Worm (Caenorhabditis elegans): ENCODE data around the gene ccch-1.
"Not testable (repeated sequence)": the region's sequence is repeated elsewhere in the genome, so short reads cannot be mapped to it uniquely, and the experiment has no call there.

ccch-1 gene

DNA sequence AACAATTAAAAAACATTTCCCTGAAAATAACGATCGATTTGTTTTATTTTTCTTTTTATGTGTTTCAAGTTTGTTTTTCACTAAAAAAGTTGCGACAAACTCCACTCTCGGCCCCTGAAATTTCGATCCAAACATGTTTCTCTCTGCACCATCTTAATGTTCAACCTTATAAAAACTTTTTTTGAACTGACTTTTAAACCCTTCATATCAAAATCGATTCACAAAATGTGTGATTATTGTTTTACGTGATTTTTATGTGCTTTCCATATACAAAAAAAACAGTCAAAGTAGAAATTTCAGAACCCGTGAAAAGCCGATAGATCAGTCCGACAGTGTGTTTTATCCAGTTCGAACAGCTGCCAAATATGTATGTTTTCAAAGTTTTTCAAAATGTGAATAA lies at the start of gene ccch-1:
Gene ccch-1, plus strand, starts transcription at position 301 of the 400 bp plus-strand sequence.
- no peak for TF ChIP-seq sea-1 (GFP tag; conservative IDR thresholded peaks at IDR 0.05)
- no peak for TF ChIP-seq scrt-1 (GFP tag; IDR thresholded peaks at IDR 0.05)
- no peak for TF ChIP-seq F13C5.2 (tag; optimal IDR thresholded peaks at IDR 0.05)
- TF ChIP-seq hmbx-1 (tag; optimal IDR thresholded peaks at IDR 0.05) = no peak
- TF ChIP-seq ceh-36 (tag; optimal IDR thresholded peaks at IDR 0.05) = no peak
- TF ChIP-seq flt-1 (GFP tag; IDR thresholded peaks at IDR 0.05) = no peak
- TF ChIP-seq ama-1 (optimal IDR thresholded peaks at IDR 0.05) = no peak
- TF ChIP-seq hmg-4 (GFP tag; optimal IDR thresholded peaks at IDR 0.05) = no peak
- TF ChIP-seq tbx-37 (GFP tag; conservative IDR thresholded peaks at IDR 0.05) = no peak
- TF ChIP-seq aly-1 (tag; optimal IDR thresholded peaks at IDR 0.05) = no peak
- no peak for TF ChIP-seq tra-4 (tag; optimal IDR thresholded peaks at IDR 0.05)
- TF ChIP-seq B0310.2 (tag; optimal IDR thresholded peaks at IDR 0.05) = no peak
- TF ChIP-seq hnd-1 (tag; optimal IDR thresholded peaks at IDR 0.05) = no peak
- TF ChIP-seq ets-7 (tag; optimal IDR thresholded peaks at IDR 0.05) = no peak
- TF ChIP-seq tbx-11 (GFP tag; IDR thresholded peaks at IDR 0.05) = no peak
- no peak for TF ChIP-seq ceh-13 (GFP tag; optimal IDR thresholded peaks at IDR 0.05)
- no peak for TF ChIP-seq pes-1 (GFP tag; IDR thresholded peaks at IDR 0.05)

DNA sequence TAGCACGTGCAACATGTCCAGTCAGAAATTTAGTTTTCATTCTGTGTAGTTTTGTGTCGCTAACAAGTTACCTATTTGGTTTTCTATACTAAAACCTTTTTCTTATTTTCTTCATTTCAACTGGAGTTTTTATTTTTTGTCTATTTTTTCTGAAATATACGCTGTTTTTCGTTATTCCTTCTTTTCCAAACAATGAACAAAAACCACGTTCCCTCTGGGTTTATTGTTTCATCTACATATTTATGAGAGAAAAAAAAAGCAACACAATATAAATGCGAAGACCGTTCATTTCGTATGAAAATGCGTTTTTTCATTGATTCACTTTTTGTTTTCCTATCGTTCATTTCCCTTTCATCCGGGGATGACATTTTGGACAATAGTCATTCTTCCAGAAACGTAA lies 48.2 kb upstream of the ccch-1 start, which contains the start of gene T11F9.22:
Gene T11F9.22, plus strand, starts transcription at position 301 of the 400 bp plus-strand sequence.
- TF ChIP-seq ceh-13 (GFP tag; optimal IDR thresholded peaks at IDR 0.05) (no peak), flt-1 (GFP tag; IDR thresholded peaks at IDR 0.05) (no peak), pes-1 (GFP tag; IDR thresholded peaks at IDR 0.05) (no peak), F13C5.2 (tag; optimal IDR thresholded peaks at IDR 0.05) (no peak), ets-7 (tag; optimal IDR thresholded peaks at IDR 0.05) (no peak), tbx-11 (GFP tag; IDR thresholded peaks at IDR 0.05) (no peak), hnd-1 (tag; optimal IDR thresholded peaks at IDR 0.05) (no peak), ceh-36 (tag; optimal IDR thresholded peaks at IDR 0.05) (no peak), hmbx-1 (tag; optimal IDR thresholded peaks at IDR 0.05) (no peak), ama-1 (optimal IDR thresholded peaks at IDR 0.05) (no peak), tra-4 (tag; optimal IDR thresholded peaks at IDR 0.05) (no peak), sea-1 (GFP tag; conservative IDR thresholded peaks at IDR 0.05) (no peak), hmg-4 (GFP tag; optimal IDR thresholded peaks at IDR 0.05) (no peak), tbx-37 (GFP tag; conservative IDR thresholded peaks at IDR 0.05) (no peak), B0310.2 (tag; optimal IDR thresholded peaks at IDR 0.05) (no peak), scrt-1 (GFP tag; IDR thresholded peaks at IDR 0.05) (no peak), aly-1 (tag; optimal IDR thresholded peaks at IDR 0.05) (no peak)

DNA sequence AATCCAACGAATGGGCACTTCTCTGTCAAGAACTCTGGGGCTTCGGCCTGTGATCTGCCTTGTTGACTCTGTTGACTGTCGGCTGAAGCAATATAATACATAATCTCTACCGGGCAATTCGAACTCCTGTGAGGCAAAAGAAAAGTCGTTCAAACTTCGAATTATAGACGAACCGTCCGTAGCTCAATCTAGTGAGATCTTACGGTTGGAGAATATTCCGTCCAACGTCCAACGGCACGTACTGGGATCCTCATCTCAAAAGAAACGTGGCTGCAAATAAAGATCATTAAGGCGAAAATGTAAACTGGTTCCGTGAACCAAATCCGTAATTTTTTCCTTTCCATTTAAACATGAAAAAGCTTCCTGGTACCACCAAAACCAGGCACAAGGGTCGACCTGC lies 46.9 kb upstream of the ccch-1 start, which contains the start of gene T11F9.14:
Gene T11F9.14, minus strand, starts transcription at position 101 of the 400 bp plus-strand sequence.
- TF ChIP-seq pes-1 (GFP tag; IDR thresholded peaks at IDR 0.05); aly-1 (tag; optimal IDR thresholded peaks at IDR 0.05); tbx-11 (GFP tag; IDR thresholded peaks at IDR 0.05): not testable (repeated sequence)

DNA sequence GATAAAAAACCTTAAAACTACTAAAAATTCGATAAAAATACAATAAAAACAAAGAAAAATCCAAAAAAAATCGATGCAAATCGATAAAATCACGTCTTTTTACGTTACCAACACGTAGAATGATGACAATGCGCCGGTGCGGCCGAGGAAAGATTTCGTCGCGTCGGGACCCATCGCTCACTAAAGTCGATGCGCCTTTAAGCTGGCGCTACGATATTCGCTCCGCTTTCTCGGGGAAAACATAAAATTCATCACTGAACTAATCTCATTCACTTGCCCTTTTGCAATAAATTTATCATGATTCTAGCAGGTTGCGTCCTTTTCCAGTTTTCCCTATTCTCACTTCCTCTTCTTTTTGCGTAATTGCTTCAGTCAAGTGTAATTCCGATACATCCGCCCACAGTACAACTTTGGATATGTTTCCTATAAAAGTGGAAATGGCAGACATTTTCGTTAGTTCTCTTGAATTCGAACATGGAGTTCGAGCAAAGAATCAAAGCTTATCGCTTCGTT lies 44.0 kb upstream of the ccch-1 start, which contains the start of gene col-157:
Gene col-157, plus strand, starts transcription at position 463 of the 513 bp plus-strand sequence.
- TF ChIP-seq hmbx-1 (tag; optimal IDR thresholded peaks at IDR 0.05); tbx-37 (GFP tag; conservative IDR thresholded peaks at IDR 0.05); ama-1 (optimal IDR thresholded peaks at IDR 0.05): not testable (repeated sequence)

DNA sequence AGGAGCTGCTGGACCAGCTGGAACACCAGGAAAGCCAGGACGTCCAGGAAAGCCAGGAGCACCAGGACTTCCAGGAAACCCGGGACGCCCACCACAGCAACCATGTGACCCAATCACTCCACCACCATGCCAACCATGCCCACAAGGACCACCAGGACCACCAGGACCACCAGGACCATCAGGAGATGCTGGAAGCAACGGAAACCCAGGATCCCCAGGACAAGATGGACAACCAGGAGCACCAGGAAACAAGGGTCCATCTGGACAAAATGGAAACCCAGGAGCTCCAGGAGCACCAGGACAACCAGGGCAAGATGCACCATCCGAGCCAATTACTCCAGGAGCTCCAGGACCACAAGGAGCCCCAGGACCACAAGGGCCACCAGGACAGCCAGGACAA lies 43.2 kb upstream of the ccch-1 start:
- no peak for TF ChIP-seq ets-7 (tag; optimal IDR thresholded peaks at IDR 0.05)
- TF ChIP-seq sea-1 (GFP tag; conservative IDR thresholded peaks at IDR 0.05) = no peak
- no peak for TF ChIP-seq hnd-1 (tag; optimal IDR thresholded peaks at IDR 0.05)
- TF ChIP-seq tbx-11 (GFP tag; IDR thresholded peaks at IDR 0.05) = 0 out of 2 replicates have a peak, but pooled peaks have one; percentile 9

DNA sequence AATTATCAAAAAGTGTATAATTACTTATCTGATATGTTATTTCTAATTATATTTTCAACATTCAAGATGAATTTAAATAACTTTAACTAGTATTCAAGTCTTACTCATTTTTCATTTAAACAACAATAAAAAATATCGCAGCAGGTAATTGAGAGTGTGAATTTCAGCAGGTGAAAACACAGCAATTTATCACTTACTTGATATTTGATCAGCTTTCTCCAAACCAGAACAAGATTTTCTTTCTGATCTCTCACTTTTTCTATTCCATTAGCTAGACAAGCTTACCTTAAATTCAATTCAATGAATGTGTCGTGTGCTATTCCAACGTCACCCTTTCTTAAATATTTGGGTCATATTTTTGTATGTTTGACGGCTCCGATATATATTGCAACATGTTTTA lies 42.1 kb upstream of the ccch-1 start, which contains the start of gene srh-1:
Gene srh-1, plus strand, starts transcription at position 301 of the 400 bp plus-strand sequence.
- TF ChIP-seq scrt-1 (GFP tag; IDR thresholded peaks at IDR 0.05) (no peak), tra-4 (tag; optimal IDR thresholded peaks at IDR 0.05) (no peak), sea-1 (GFP tag; conservative IDR thresholded peaks at IDR 0.05) (no peak), hnd-1 (tag; optimal IDR thresholded peaks at IDR 0.05) (no peak), ama-1 (optimal IDR thresholded peaks at IDR 0.05) (no peak), hmg-4 (GFP tag; optimal IDR thresholded peaks at IDR 0.05) (no peak), ceh-36 (tag; optimal IDR thresholded peaks at IDR 0.05) (no peak), F13C5.2 (tag; optimal IDR thresholded peaks at IDR 0.05) (no peak), B0310.2 (tag; optimal IDR thresholded peaks at IDR 0.05) (no peak), flt-1 (GFP tag; IDR thresholded peaks at IDR 0.05) (no peak), pes-1 (GFP tag; IDR thresholded peaks at IDR 0.05) (no peak), tbx-11 (GFP tag; IDR thresholded peaks at IDR 0.05) (no peak)

DNA sequence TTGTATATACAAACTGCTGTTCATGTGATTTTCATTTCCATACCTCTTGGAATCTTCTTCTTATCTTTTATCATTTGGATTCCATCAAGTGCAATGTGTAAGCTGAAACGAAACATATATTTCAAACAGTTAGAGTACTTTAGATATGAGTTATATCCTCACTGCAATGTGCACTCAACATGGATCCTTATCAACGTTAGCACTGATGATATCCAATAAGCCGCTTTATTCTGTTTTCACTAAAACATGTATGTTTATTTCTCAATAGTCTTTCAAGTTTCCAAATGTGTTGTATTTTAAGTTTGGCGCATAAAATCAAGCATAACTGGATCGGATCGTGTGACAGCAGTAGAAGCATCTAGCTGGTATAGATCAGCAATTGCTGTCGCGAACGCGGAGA lies 41.0 kb upstream of the ccch-1 start, which contains the start of gene T11F9.10:
Gene T11F9.10, plus strand, starts transcription at position 301 of the 400 bp plus-strand sequence.
- TF ChIP-seq hnd-1 (tag; optimal IDR thresholded peaks at IDR 0.05) = no peak
- no peak for TF ChIP-seq scrt-1 (GFP tag; IDR thresholded peaks at IDR 0.05)
- TF ChIP-seq tbx-11 (GFP tag; IDR thresholded peaks at IDR 0.05) = no peak
- TF ChIP-seq tbx-37 (GFP tag; conservative IDR thresholded peaks at IDR 0.05) = no peak
- no peak for TF ChIP-seq F13C5.2 (tag; optimal IDR thresholded peaks at IDR 0.05)

DNA sequence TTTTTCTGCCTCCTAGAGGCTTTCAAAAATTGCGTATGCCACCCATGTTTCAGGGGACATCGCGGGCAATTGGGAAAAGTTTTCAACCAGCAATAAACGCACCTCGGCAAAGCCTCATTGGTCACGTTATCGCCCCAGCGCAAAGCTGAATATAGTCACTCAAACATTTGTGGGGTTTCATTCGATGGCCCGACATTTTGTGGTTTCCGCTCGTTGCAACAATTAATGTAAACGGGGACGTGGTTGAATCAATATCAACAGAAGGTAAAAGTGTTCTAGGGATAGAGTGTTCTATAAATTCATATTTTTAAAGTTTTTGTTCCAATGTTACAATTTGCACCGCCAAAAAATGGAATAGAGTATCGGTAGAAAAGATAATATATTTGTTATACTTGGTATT lies 39.3 kb upstream of the ccch-1 start:
- no peak for TF ChIP-seq ceh-36 (tag; optimal IDR thresholded peaks at IDR 0.05)
- TF ChIP-seq aly-1 (tag; optimal IDR thresholded peaks at IDR 0.05) = no peak
- no peak for TF ChIP-seq tbx-11 (GFP tag; IDR thresholded peaks at IDR 0.05)
- no peak for TF ChIP-seq hnd-1 (tag; optimal IDR thresholded peaks at IDR 0.05)
- no peak for TF ChIP-seq flt-1 (GFP tag; IDR thresholded peaks at IDR 0.05)
- no peak for TF ChIP-seq scrt-1 (GFP tag; IDR thresholded peaks at IDR 0.05)
- no peak for TF ChIP-seq ets-7 (tag; optimal IDR thresholded peaks at IDR 0.05)
- TF ChIP-seq hmg-4 (GFP tag; optimal IDR thresholded peaks at IDR 0.05) = no peak
- no peak for TF ChIP-seq ceh-13 (GFP tag; optimal IDR thresholded peaks at IDR 0.05)
- no peak for TF ChIP-seq tbx-37 (GFP tag; conservative IDR thresholded peaks at IDR 0.05)
- TF ChIP-seq B0310.2 (tag; optimal IDR thresholded peaks at IDR 0.05) = no peak
